Fruit fly (Drosophila melanogaster): ENCODE data around the gene Svil.

Gene Svil

DNA sequence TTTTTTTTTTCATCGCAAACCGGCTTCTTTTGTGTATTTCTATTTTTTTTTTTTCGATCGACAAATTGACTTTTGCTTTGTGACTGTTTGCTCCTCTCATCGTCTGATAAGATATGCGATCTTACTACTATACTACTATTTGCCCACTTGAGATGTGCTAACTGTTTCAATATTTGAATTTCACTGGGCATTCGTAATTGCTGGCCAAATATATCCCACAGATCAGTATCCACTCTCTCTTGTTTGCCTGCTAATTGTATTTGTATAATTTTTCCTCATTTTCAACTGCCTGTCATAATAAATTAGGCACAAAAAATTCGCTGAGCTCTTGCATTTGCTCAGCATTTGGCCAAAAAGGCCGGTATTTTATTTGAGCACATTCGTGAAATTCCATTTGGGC lies 55.9 kb downstream of the Svil start (continued):
- TF ChIP-seq CG11902 (GFP tag; optimal IDR thresholded peaks at IDR 0.05) (no peak), lz (GFP tag; optimal IDR thresholded peaks at IDR 0.05) (no peak), Smox (GFP tag; optimal IDR thresholded peaks at IDR 0.05) (no peak), CG6854 (GFP tag; optimal IDR thresholded peaks at IDR 0.05) (no peak), acj6 (GFP tag; optimal IDR thresholded peaks at IDR 0.05) (no peak), Hr38 (GFP tag; optimal IDR thresholded peaks at IDR 0.05) (no peak), CG8319 (GFP tag; optimal IDR thresholded peaks at IDR 0.05) (no peak), CG8632 (GFP tag; optimal IDR thresholded peaks at IDR 0.05) (no peak), fd59A (GFP tag; optimal IDR thresholded peaks at IDR 0.05) (no peak), Ets96B (tag; optimal IDR thresholded peaks at IDR 0.05) (no peak), fd85E (GFP tag; optimal IDR thresholded peaks at IDR 0.05) (no peak), achi (GFP tag; optimal IDR thresholded peaks at IDR 0.05) (no peak), CG16779 (tag; optimal IDR thresholded peaks at IDR 0.05) (no peak), CG9139 (GFP tag; optimal IDR thresholded peaks at IDR 0.05) (peak; percentile 21), CG4318 (GFP tag; optimal IDR thresholded peaks at IDR 0.05) (no peak)

- TF ChIP-seq CG6808 (GFP tag; optimal IDR thresholded peaks at IDR 0.05): no peak
- peak; percentile 12 for TF ChIP-seq CG32006 (GFP tag; optimal IDR thresholded peaks at IDR 0.05)
- TF ChIP-seq eg (GFP tag; IDR thresholded peaks at IDR 0.05): peak; percentile 35; the same call in 1 of the 3 replicates
- peak; percentile 57 for TF ChIP-seq CG8119 (GFP tag; IDR thresholded peaks at IDR 0.05)
- TF ChIP-seq lz (GFP tag; optimal IDR thresholded peaks at IDR 0.05): no peak
- TF ChIP-seq CG15336 (GFP tag; IDR thresholded peaks at IDR 0.05): peak; percentile 50
- no peak for TF ChIP-seq Sox102F (GFP tag; optimal IDR thresholded peaks at IDR 0.05)
These were observed 56.7 kb downstream of the Svil start for dm6 chr3L:2434179-2434578.

dm6 chr3L:2436754-2437335 lies 59.4 kb downstream of the Svil start:
- TF ChIP-seq CG6854 (GFP tag; optimal IDR thresholded peaks at IDR 0.05): no peak
- TF ChIP-seq Eip78C (GFP tag): peak; percentile 11
- TF ChIP-seq CG15336 (GFP tag; IDR thresholded peaks at IDR 0.05): no peak
- no peak for TF ChIP-seq CG3032 (tag; optimal IDR thresholded peaks at IDR 0.05)
- TF ChIP-seq vri (GFP tag; optimal IDR thresholded peaks at IDR 0.05): no peak

- no peak; the same call in 2 of the 3 replicates for TF ChIP-seq CG8119 (GFP tag; IDR thresholded peaks at IDR 0.05)
- TF ChIP-seq CG4318 (GFP tag; optimal IDR thresholded peaks at IDR 0.05): no peak
- no peak for TF ChIP-seq CG34406 (GFP tag; optimal IDR thresholded peaks at IDR 0.05)
- TF ChIP-seq svp (GFP tag): no peak
- TF ChIP-seq CG6276 (GFP tag; optimal IDR thresholded peaks at IDR 0.05): no peak
- no peak for TF ChIP-seq pdm3 (GFP tag; optimal IDR thresholded peaks at IDR 0.05)
- no peak for TF ChIP-seq CG32006 (GFP tag; optimal IDR thresholded peaks at IDR 0.05)
- TF ChIP-seq esn (GFP tag; optimal IDR thresholded peaks at IDR 0.05): no peak
- no peak for TF ChIP-seq achi (GFP tag; optimal IDR thresholded peaks at IDR 0.05)
- TF ChIP-seq CG11294 (GFP tag; IDR thresholded peaks at IDR 0.05): no peak
- TF ChIP-seq net (GFP tag; optimal IDR thresholded peaks at IDR 0.05): no peak
- no peak for TF ChIP-seq CG8319 (GFP tag; optimal IDR thresholded peaks at IDR 0.05)
- no peak for TF ChIP-seq Sox14 (GFP tag; optimal IDR thresholded peaks at IDR 0.05)
- TF ChIP-seq CG1621 (tag; optimal IDR thresholded peaks at IDR 0.05): no peak
These were observed 60.1 kb downstream of the Svil start for dm6 chr3L:2437571-2437970.

- TF ChIP-seq esn (GFP tag; optimal IDR thresholded peaks at IDR 0.05) (no peak), Eip75B (GFP tag; optimal IDR thresholded peaks at IDR 0.05) (no peak), spab (GFP tag; optimal IDR thresholded peaks at IDR 0.05) (no peak), pdm3 (GFP tag; optimal IDR thresholded peaks at IDR 0.05) (no peak), fkh (GFP tag; optimal IDR thresholded peaks at IDR 0.05) (peak; percentile 91), Ets96B (tag; optimal IDR thresholded peaks at IDR 0.05) (no peak), CG3032 (tag; optimal IDR thresholded peaks at IDR 0.05) (no peak), Blimp-1 (GFP tag; optimal IDR thresholded peaks at IDR 0.05) (no peak), achi (GFP tag; optimal IDR thresholded peaks at IDR 0.05) (no peak), CG8319 (GFP tag; optimal IDR thresholded peaks at IDR 0.05) (no peak), Gug (GFP tag; IDR thresholded peaks at IDR 0.05) (no peak), Sox102F (GFP tag; optimal IDR thresholded peaks at IDR 0.05) (no peak), CG3919 (GFP tag; optimal IDR thresholded peaks at IDR 0.05) (peak; percentile 7), Eip93F (GFP tag; optimal IDR thresholded peaks at IDR 0.05) (no peak), CG16779 (tag; optimal IDR thresholded peaks at IDR 0.05) (peak; percentile 1), Eip78C (GFP tag) (peak; percentile 72), CG34406 (GFP tag; optimal IDR thresholded peaks at IDR 0.05) (no peak), OdsH (GFP tag; optimal IDR thresholded peaks at IDR 0.05) (no peak), CG6808 (GFP tag; optimal IDR thresholded peaks at IDR 0.05) (peak; percentile 31), CG7368 (GFP tag; optimal IDR thresholded peaks at IDR 0.05) (no peak)
These were observed 61.4 kb downstream of the Svil start for dm6 chr3L:2438609-2439422.
